Fruit fly (Drosophila melanogaster): ENCODE results near the gene CG10317.

DNA sequence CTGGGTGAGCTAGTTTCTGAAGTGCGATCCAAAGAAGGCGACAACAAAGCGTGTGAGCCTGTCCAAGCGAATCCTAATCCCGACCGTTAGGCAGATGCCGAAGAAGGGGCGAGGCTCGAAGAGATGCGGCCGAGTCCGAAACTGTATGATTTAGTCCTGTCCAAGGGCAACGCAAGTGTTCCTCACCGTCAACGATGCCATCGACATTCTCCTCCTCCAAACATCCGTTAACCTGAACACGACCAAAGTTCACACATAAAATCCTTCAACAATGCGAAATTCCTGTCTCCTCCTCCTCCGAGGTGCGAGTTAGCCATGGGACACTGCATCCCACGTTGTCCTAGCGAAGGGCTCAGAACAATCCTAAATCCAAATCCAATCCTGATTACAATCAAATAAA, 30.9 kb downstream of the CG10317 start, which contains the start of gene Sulf1:
- TF ChIP-seq insv (optimal IDR thresholded peaks at IDR 0.05), result no peak
- no peak for TF ChIP-seq psq (optimal IDR thresholded peaks at IDR 0.05)
- no peak for TF ChIP-seq ttk (optimal IDR thresholded peaks at IDR 0.05)
- TF ChIP-seq Sin3A (optimal IDR thresholded peaks at IDR 0.05), result no peak
- no peak for TF ChIP-seq h (optimal IDR thresholded peaks at IDR 0.05)
- no peak for TF ChIP-seq Myc (optimal IDR thresholded peaks at IDR 0.05)
